Fruit fly (Drosophila melanogaster) whole organism, embryonic: ENCODE measurements around the gene lmd.
A peak's percentile ranks its signal among the peaks of the same experiment; 100 is the strongest.

ENCODE experiments used
- ATbp ChIP-seq: fragments of 200-800 bp; sonication (Bioruptor generic); optimal IDR thresholded peaks from 2 replicates; lab custom pipeline; 2017; ENCODE audit warnings: missing biosample characterization, mild to moderate bottlenecking, missing genetic modification characterization, missing genetic modification reagents
- B-H2 ChIP-seq: fragments of 200-800 bp; sonication (Bioruptor generic); optimal IDR thresholded peaks from 2 replicates; lab custom pipeline; 2018; ENCODE audit warnings: missing biosample characterization, mild to moderate bottlenecking, missing genetic modification characterization
- Bdp1 ChIP-seq: fragments of 200-800 bp; sonication (Bioruptor generic); optimal IDR thresholded peaks from 3 replicates; lab custom pipeline; 2016; ENCODE audit warnings: missing biosample characterization, missing genetic modification characterization
- CG10431 ChIP-seq: fragments of 200-800 bp; sonication (Bioruptor generic); optimal IDR thresholded peaks from 3 replicates; lab custom pipeline; 2018; ENCODE audit warnings: missing biosample characterization, mild to moderate bottlenecking, missing genetic modification characterization
- CG10654 ChIP-seq: fragments of 200-800 bp; sonication (Bioruptor generic); optimal IDR thresholded peaks from 2 replicates; lab custom pipeline; 2016; ENCODE audit warnings: missing biosample characterization, missing genetic modification characterization
- CG11560 ChIP-seq: fragments of 200-800 bp; sonication (Bioruptor generic); IDR thresholded peaks from 3 replicates; pipeline ENCODE4 v1.3.6; 2022; ENCODE audit warnings: missing biosample characterization, missing genetic modification characterization
- CG13894 ChIP-seq: fragments of 200-800 bp; sonication (Bioruptor generic); optimal IDR thresholded peaks from 3 replicates; lab custom pipeline; 2018; ENCODE audit warnings: missing biosample characterization, mild to moderate bottlenecking, missing genetic modification characterization, moderate library complexity
- CG14441 ChIP-seq: fragments of 200-800 bp; sonication (Bioruptor generic); IDR thresholded peaks from 2 replicates; pipeline ENCODE4 v1.3.6; 2022; ENCODE audit warnings: missing biosample characterization, missing genetic modification characterization
- CG15073 ChIP-seq: fragments of 200-800 bp; sonication (Bioruptor generic); optimal IDR thresholded peaks from 2 replicates; lab custom pipeline; 2016; ENCODE audit warnings: missing biosample characterization, missing genetic modification characterization
- CG15601 ChIP-seq: fragments of 200-800 bp; sonication (Bioruptor generic); optimal IDR thresholded peaks from 3 replicates; lab custom pipeline; 2019; ENCODE audit warnings: missing biosample characterization, mild to moderate bottlenecking, missing genetic modification characterization, moderate library complexity
- CG2678 ChIP-seq: fragments of 200-800 bp; sonication (Bioruptor generic); optimal IDR thresholded peaks from 3 replicates; lab custom pipeline; 2019; ENCODE audit warnings: missing biosample characterization, mild to moderate bottlenecking, missing genetic modification characterization, moderate library complexity
- CG2712 ChIP-seq: fragments of 200-800 bp; optimal IDR thresholded peaks from 3 replicates; lab custom pipeline; 2019; ENCODE audit warnings: missing biosample characterization, mild to moderate bottlenecking, missing genetic modification characterization, moderate library complexity
- CG32532 ChIP-seq: fragments of 200-800 bp; sonication (Bioruptor generic); IDR thresholded peaks from 2 replicates; pipeline ENCODE4 v1.3.6; 2022; ENCODE audit warnings: missing biosample characterization, missing genetic modification characterization
- CG3726 ChIP-seq: fragments of 200-800 bp; sonication (Bioruptor generic); IDR thresholded peaks from 3 replicates; pipeline ENCODE4, ENCODE4 v1.3.6; 2022; ENCODE audit warnings: missing biosample characterization, missing genetic modification characterization
- CG6175 ChIP-seq: fragments of 200-800 bp; sonication (Bioruptor generic); IDR thresholded peaks from 3 replicates; pipeline ENCODE4 v1.3.6; 2022; ENCODE audit warnings: missing biosample characterization, missing genetic modification characterization
- CG6254 ChIP-seq: fragments of 200-800 bp; sonication (Bioruptor generic); optimal IDR thresholded peaks from 3 replicates; lab custom pipeline; 2017; ENCODE audit warnings: mild to moderate bottlenecking, missing biosample characterization, missing genetic modification reagents, missing genetic modification characterization
- CG6689 ChIP-seq: fragments of 200-800 bp; sonication (Bioruptor generic); IDR thresholded peaks from 2 replicates; pipeline ENCODE4 v1.3.6; 2022; ENCODE audit warnings: missing biosample characterization, missing genetic modification characterization
- CG7745 ChIP-seq: fragments of 200-800 bp; sonication (Bioruptor generic); optimal IDR thresholded peaks from 2 replicates; lab custom pipeline; 2018; ENCODE audit warnings: missing biosample characterization, mild to moderate bottlenecking, missing genetic modification characterization, moderate library complexity
- CG8359 ChIP-seq: fragments of 200-800 bp; sonication (Bioruptor generic); optimal IDR thresholded peaks from 2 replicates; lab custom pipeline; 2017; ENCODE audit warnings: missing biosample characterization, mild to moderate bottlenecking, missing genetic modification characterization, borderline replicate concordance
- CG8924 ChIP-seq: fragments of 200-800 bp; optimal IDR thresholded peaks from 3 replicates; lab custom pipeline; 2019; ENCODE audit warnings: missing biosample characterization, mild to moderate bottlenecking, missing genetic modification characterization, moderate library complexity
- Drgx ChIP-seq: fragments of 200-800 bp; sonication (Bioruptor generic); IDR thresholded peaks from 2 replicates; pipeline ENCODE4 v1.3.6; 2022; ENCODE audit warnings: missing biosample characterization, missing genetic modification characterization
- HLH4C ChIP-seq: fragments of 200-800 bp; sonication (Bioruptor generic); IDR thresholded peaks from 3 replicates; pipeline ENCODE4 v1.3.6; 2022; ENCODE audit warnings: missing biosample characterization, missing genetic modification characterization; ENCODE audit not compliant: partially characterized antibody
- Hand ChIP-seq: fragments of 200-800 bp; sonication (Bioruptor generic); optimal IDR thresholded peaks from 2 replicates; lab custom pipeline; 2017; ENCODE audit warnings: mild to moderate bottlenecking, missing biosample characterization, missing genetic modification reagents, missing genetic modification characterization
- Med ChIP-seq: fragments of 200-800 bp; sonication (Bioruptor generic); peaks from one replicate; lab custom pipeline; 2016; ENCODE audit warnings: missing biosample characterization, missing genetic modification characterization, mild to moderate bottlenecking, inconsistent platforms, moderate library complexity
- Stat92E ChIP-seq, 3 experiments: fragments of >200 bp in 2 of 3; fragments of 200-800 bp in 1 of 3; sonication (Bioruptor generic) in 1 of 3; optimal IDR thresholded peaks; 2 replicates each; lab custom pipeline; 2017 to 2019; ENCODE audit warnings: missing biosample characterization in 3 of 3, missing genetic modification characterization in 3 of 3, mild to moderate bottlenecking in 1 of 3, moderate library complexity in 1 of 3
- al ChIP-seq: fragments of 200-800 bp; sonication (Bioruptor generic); IDR thresholded peaks from 2 replicates; pipeline ENCODE4 v1.3.6; 2022; ENCODE audit warnings: missing biosample characterization, missing genetic modification characterization
- ap ChIP-seq: fragments of 200-800 bp; sonication (Bioruptor generic); IDR thresholded peaks from 2 replicates; pipeline ENCODE4 v1.3.6; 2022; ENCODE audit warnings: missing biosample characterization, missing genetic modification characterization
- bigmax ChIP-seq: fragments of 200-800 bp; sonication (Bioruptor generic); optimal IDR thresholded peaks from 2 replicates; lab custom pipeline; 2018; ENCODE audit warnings: missing biosample characterization, mild to moderate bottlenecking, missing genetic modification characterization
- crc ChIP-seq: fragments of 200-800 bp; sonication (Bioruptor generic); optimal IDR thresholded peaks from 2 replicates; lab custom pipeline; 2016; ENCODE audit warnings: missing biosample characterization, missing genetic modification characterization
- eve ChIP-seq, 2 experiments: fragments of >200 bp; optimal IDR thresholded peaks; 2 replicates each; lab custom pipeline; 2017; ENCODE audit warnings: missing biosample characterization in 2 of 2, missing genetic modification characterization in 2 of 2
- ewg ChIP-seq: fragments of 200-800 bp; sonication (Bioruptor generic); optimal IDR thresholded peaks from 3 replicates; lab custom pipeline; 2017; ENCODE audit warnings: mild to moderate bottlenecking, missing biosample characterization, missing genetic modification reagents, missing genetic modification characterization
- gro ChIP-seq: fragments of 200-800 bp; sonication (Bioruptor generic); optimal IDR thresholded peaks from 2 replicates; lab custom pipeline; 2016; ENCODE audit warnings: missing biosample characterization, missing genetic modification characterization
- hkb ChIP-seq, 2 experiments: fragments of 200-800 bp in 1 of 2; fragments of >200 bp in 1 of 2; sonication (Bioruptor generic) in 1 of 2; IDR thresholded peaks in 1 of 2; optimal IDR thresholded peaks in 1 of 2; 2 replicates each; pipeline versions ENCODE4 v1.3.6 to Lab custom; 2017 to 2022; ENCODE audit warnings: missing biosample characterization in 1 of 2, missing genetic modification characterization in 1 of 2
- luna ChIP-seq: fragments of 200-800 bp; sonication (Bioruptor generic); optimal IDR thresholded peaks from 2 replicates; lab custom pipeline; 2016; ENCODE audit warnings: missing biosample characterization, missing genetic modification characterization
- prd ChIP-seq, 3 experiments: fragments of >200 bp in 2 of 3; fragments of 200-800 bp in 1 of 3; sonication (Bioruptor generic) in 1 of 3; optimal IDR thresholded peaks in 2 of 3; IDR thresholded peaks in 1 of 3; 2 replicates in 2 of 3; 3 replicates in 1 of 3; pipeline versions ENCODE4 v1.3.6 to Lab custom; 2017 to 2022; ENCODE audit warnings: missing biosample characterization in 1 of 3, missing genetic modification characterization in 1 of 3
- ranshi ChIP-seq: fragments of 200-800 bp; sonication (Bioruptor generic); IDR thresholded peaks from 2 replicates; pipeline ENCODE4 v1.3.6; 2022; ENCODE audit warnings: missing biosample characterization, missing genetic modification characterization
- run ChIP-seq: fragments of 200-800 bp; sonication (Bioruptor generic); optimal IDR thresholded peaks from 3 replicates; lab custom pipeline; 2018; ENCODE audit warnings: missing biosample characterization, mild to moderate bottlenecking, missing genetic modification characterization
- sima ChIP-seq: fragments of 200-800 bp; sonication (Bioruptor generic); optimal IDR thresholded peaks from 2 replicates; lab custom pipeline; 2016; ENCODE audit warnings: missing biosample characterization, missing genetic modification characterization
- stwl ChIP-seq: fragments of 200-800 bp; sonication (Bioruptor generic); optimal IDR thresholded peaks from 3 replicates; lab custom pipeline; 2018; ENCODE audit warnings: missing biosample characterization, mild to moderate bottlenecking, missing genetic modification characterization, moderate library complexity
- sug ChIP-seq: fragments of 200-800 bp; optimal IDR thresholded peaks from 2 replicates; lab custom pipeline; 2019; ENCODE audit warnings: missing biosample characterization, mild to moderate bottlenecking, missing genetic modification characterization, moderate library complexity
- tio ChIP-seq: fragments of 200-800 bp; sonication (Bioruptor generic); optimal IDR thresholded peaks from 2 replicates; lab custom pipeline; 2017; ENCODE audit warnings: missing biosample characterization, missing genetic modification characterization, inconsistent platforms
- wek ChIP-seq: fragments of 200-800 bp; sonication (Bioruptor generic); optimal IDR thresholded peaks from 3 replicates; lab custom pipeline; 2018; ENCODE audit warnings: missing biosample characterization, mild to moderate bottlenecking, missing genetic modification characterization, moderate library complexity
- zfh1 ChIP-seq: fragments of 200-800 bp; sonication (Bioruptor generic); IDR thresholded peaks from 3 replicates; pipeline ENCODE4 v1.3.6; 2022; ENCODE audit warnings: missing biosample characterization, missing genetic modification characterization

Gene lmd

DNA sequence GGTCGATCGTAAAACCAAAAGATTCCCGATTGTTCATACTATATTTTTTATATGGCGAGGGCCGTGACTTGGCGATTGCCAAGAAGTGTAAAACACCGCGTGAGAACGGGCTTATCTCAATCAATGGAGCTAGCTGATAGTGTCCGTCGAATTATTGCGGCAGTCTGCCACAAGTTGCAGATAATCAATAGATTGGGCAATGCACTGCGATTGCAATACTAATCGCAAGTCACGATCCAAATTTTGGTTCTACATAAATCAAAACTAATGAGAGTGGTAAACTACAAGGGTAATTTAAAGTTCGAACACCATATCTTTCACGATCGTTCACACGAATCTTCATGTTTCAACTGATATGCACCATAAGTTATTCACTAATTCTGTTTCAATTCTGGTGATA lies 30.2 kb upstream of the lmd start (continued):
- no peak for TF ChIP-seq luna (GFP tag; lab: Kevin White, UChicago)
- TF ChIP-seq CG6254 (GFP tag; lab: Kevin White, UChicago), result no peak
- no peak for TF ChIP-seq Hand (GFP tag; lab: Kevin White, UChicago)
- no peak for TF ChIP-seq CG10654 (GFP tag; lab: Kevin White, UChicago)
- TF ChIP-seq sug, result peak; percentile 55
- no peak for TF ChIP-seq bigmax
- TF ChIP-seq tio (GFP tag; lab: Kevin White, UChicago), result no peak
- no peak for TF ChIP-seq Bdp1 (GFP tag; lab: Kevin White, UChicago)
- no peak for TF ChIP-seq zfh1
- TF ChIP-seq CG15601 (tag; lab: Kevin White, UChicago), result no peak
- TF ChIP-seq wek, result no peak
- peak; percentile 9 for TF ChIP-seq Med
- TF ChIP-seq run, result no peak
- TF ChIP-seq CG3726 (GFP tag; lab: Robert Waterston, UW), result no peak
- TF ChIP-seq B-H2 (GFP tag; lab: Kevin White, UChicago), result peak; percentile 9
- TF ChIP-seq eve (GFP tag; optimal IDR thresholded peaks at IDR 0.05; lab: Kevin White, UChicago), result no peak
- peak; percentile 12 for TF ChIP-seq CG13894 (tag; lab: Kevin White, UChicago)
- TF ChIP-seq CG8924 (tag; lab: Kevin White, UChicago), result no peak
- no peak for TF ChIP-seq CG7745 (tag; lab: Kevin White, UChicago)
- TF ChIP-seq stwl (tag; lab: Kevin White, UChicago), result no peak
- TF ChIP-seq CG11560, result no peak
- no peak for TF ChIP-seq ap (GFP tag; lab: Robert Waterston, UW)
- peak; percentile 4 for TF ChIP-seq CG2678
- TF ChIP-seq al (GFP tag; lab: Robert Waterston, UW), result no peak
- TF ChIP-seq gro (GFP tag; lab: Kevin White, UChicago), result no peak
- no peak for TF ChIP-seq CG6689 (GFP tag; lab: Robert Waterston, UW)
- TF ChIP-seq hkb (optimal IDR thresholded peaks at IDR 0.05; lab: Kevin White, UChicago), result no peak
- TF ChIP-seq hkb (GFP tag; IDR thresholded peaks at IDR 0.05; lab: Robert Waterston, UW), result no peak
- TF ChIP-seq ewg (GFP tag; lab: Kevin White, UChicago), result no peak
- TF ChIP-seq Drgx (GFP tag; lab: Robert Waterston, UW), result no peak
- no peak for TF ChIP-seq sima
- no peak for TF ChIP-seq CG15073 (GFP tag; lab: Kevin White, UChicago)
- no peak for TF ChIP-seq HLH4C (GFP tag; lab: Robert Waterston, UW)
- no peak for TF ChIP-seq CG14441
- TF ChIP-seq Stat92E (GFP tag; optimal IDR thresholded peaks at IDR 0.05; lab: Kevin White, UChicago), result no peak
- no peak for TF ChIP-seq CG2712
- TF ChIP-seq crc (GFP tag; lab: Kevin White, UChicago), result no peak
- no peak for TF ChIP-seq CG6175 (GFP tag; lab: Robert Waterston, UW)
- TF ChIP-seq ranshi, result no peak
- TF ChIP-seq ATbp, result no peak
- no peak for TF ChIP-seq CG10431 (GFP tag; lab: Kevin White, UChicago)
- no peak for TF ChIP-seq CG32532

DNA sequence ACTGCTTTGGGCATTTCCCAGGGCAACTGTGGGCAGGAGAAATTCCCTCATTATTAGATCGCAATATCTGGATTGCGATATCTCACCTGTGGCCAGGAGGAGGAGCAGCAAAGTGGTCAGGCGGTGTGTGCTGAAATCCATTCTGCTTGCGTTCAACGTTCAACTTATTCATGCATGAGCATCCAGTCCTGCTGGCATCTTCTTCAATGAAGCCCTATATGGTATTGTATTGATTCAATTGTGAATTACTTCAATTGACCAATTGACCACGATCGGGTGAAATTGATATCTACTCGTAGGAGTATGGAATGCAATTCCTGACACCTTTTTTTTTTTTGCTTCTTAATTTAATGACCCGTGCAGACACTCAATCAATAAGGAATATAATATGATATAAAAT lies 29.6 kb upstream of the lmd start:
- no peak for TF ChIP-seq CG8359 (GFP tag; lab: Kevin White, UChicago)
- no peak for TF ChIP-seq prd (optimal IDR thresholded peaks at IDR 0.05; lab: Kevin White, UChicago)
- TF ChIP-seq prd (GFP tag; IDR thresholded peaks at IDR 0.05; lab: Robert Waterston, UW), result 0 out of 3 replicates have a peak, but pooled peaks have one; percentile 4
- TF ChIP-seq, all 482 proteins: peak for 1
